Worm (Caenorhabditis elegans) whole organism, L4/young adult: Measurements from ENCODE around the gene cal-8.
A peak's percentile ranks its signal among the peaks of the same experiment; 100 is the strongest.

Experiments used
- W03F9.2 ChIP-seq: fragments of 150-350 bp; optimal IDR thresholded peaks from 2 replicates; lab custom pipeline; 2014; ENCODE audit warnings: missing biosample characterization, missing genetic modification characterization
- dao-5 ChIP-seq: sonication (generic microtip); optimal IDR thresholded peaks from 2 replicates; lab custom pipeline; 2016; ENCODE audit warnings: missing genotype, missing genetic modification characterization, moderate library complexity, missing compliant biosample characterization
- him-1 ChIP-seq: sonication (generic microtip); optimal IDR thresholded peaks from 2 replicates; lab custom pipeline; 2016; ENCODE audit warnings: missing genotype, missing genetic modification reagents, missing genetic modification characterization, missing compliant biosample characterization

Gene cal-8

DNA sequence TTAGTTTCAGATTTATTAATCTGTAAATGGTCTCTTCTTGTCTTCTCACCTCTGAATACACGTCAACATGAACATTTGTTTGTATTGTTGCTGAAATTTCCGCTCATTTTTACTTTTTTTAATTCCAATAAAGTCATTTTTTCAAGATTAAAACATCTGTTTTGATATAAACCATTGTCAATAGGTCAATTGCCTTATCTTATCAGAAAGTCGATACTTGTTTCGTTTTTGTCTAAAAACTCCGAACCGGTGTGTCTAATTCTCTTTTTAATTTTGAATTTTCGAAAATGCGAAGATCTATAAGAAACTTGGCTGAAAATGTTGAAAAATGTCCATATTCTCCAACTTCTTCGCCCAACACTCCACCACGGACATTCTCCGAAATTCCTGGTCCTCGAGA, 21.9 kb upstream of the cal-8 start, which contains the start of gene cyp-44A1:
Gene cyp-44A1 (plus strand): TSS at position 285 of the 400 bp plus-strand sequence.
- TF ChIP-seq him-1 (tag; lab: Kevin White, UChicago) (no peak), W03F9.2 (tag; lab: Kevin White, UChicago) (no peak), dao-5 (tag; lab: Kevin White, UChicago) (no peak)

- TF ChIP-seq dao-5 (tag; lab: Kevin White, UChicago) (no peak), W03F9.2 (tag; lab: Kevin White, UChicago) (no peak), him-1 (tag; lab: Kevin White, UChicago) (no peak)
Measured at ce11 chrII:5500986-5501657, 19.3 kb upstream of the cal-8 start, which contains the start of gene F12A10.8. Gene F12A10.8, minus strand, starts transcription at chrII:5501064.

DNA sequence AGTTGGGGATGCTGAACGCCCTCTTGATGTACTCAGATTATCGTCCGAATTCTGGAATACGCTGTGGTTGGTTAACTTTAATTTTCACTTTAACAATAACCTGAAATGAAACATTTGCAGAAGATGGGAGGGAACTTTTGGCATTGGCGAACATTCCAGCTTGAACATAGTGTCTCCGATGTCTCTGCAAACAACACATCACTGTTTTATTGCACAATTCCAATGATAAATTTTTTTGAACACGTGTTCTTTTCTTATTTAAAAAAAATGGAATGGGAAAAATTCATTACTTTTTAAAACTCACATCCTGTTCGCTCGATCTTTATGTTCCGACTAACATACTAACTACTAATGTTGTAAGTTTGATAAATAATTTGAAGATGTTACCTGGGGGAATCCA, 18.6 kb upstream of the cal-8 start, which contains the start of gene fzy-1:
Gene fzy-1 (plus strand): TSS at position 301 of the 400 bp plus-strand sequence.
- no peak for TF ChIP-seq him-1 (tag; lab: Kevin White, UChicago)
- TF ChIP-seq dao-5 (tag; lab: Kevin White, UChicago) = no peak
- no peak for TF ChIP-seq W03F9.2 (tag; lab: Kevin White, UChicago)

- no peak for TF ChIP-seq W03F9.2 (tag; lab: Kevin White, UChicago)
- no peak for TF ChIP-seq dao-5 (tag; lab: Kevin White, UChicago)
- TF ChIP-seq him-1 (tag; lab: Kevin White, UChicago) = no peak
Measured at ce11 chrII:5498156-5498739, 16.4 kb upstream of the cal-8 start, which contains the start of the genes suex-1 and F12A10.9. Gene suex-1, minus strand, starts transcription at chrII:5498256. Gene F12A10.9, plus strand, starts transcription at chrII:5498689.

DNA sequence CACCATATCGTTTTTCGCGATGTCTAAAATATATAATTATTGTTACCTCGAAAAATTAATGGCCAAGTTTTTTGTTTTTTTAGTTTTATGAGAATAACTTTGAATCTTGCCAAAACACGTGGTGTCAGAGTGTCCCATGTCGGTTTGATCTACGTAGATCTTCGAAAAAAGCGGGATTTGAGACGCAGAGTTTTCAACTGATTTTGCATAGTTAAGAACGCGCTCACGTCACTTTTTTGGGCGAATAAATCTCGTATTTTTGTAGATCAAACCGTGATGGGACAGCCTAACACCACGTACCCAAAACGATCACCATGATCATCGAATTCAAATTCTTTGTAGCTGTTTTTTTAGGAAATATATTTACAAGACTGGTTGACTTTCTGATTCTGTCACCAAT, 15.7 kb upstream of the cal-8 start:
- no peak for TF ChIP-seq dao-5 (tag; lab: Kevin White, UChicago)
- TF ChIP-seq W03F9.2 (tag; lab: Kevin White, UChicago) = no peak
- no peak for TF ChIP-seq him-1 (tag; lab: Kevin White, UChicago)

ce11 chrII:5496375-5496774, 14.5 kb upstream of the cal-8 start, which contains the start of gene F12A10.1:
Gene F12A10.1, plus strand, starts transcription at chrII:5496540.
- TF ChIP-seq him-1 (tag; lab: Kevin White, UChicago) = no peak
- no peak for TF ChIP-seq W03F9.2 (tag; lab: Kevin White, UChicago)
- no peak for TF ChIP-seq dao-5 (tag; lab: Kevin White, UChicago)

ce11 chrII:5494405-5494804, 12.6 kb upstream of the cal-8 start, which contains the start of gene F12A10.6:
Gene F12A10.6, minus strand, starts transcription at chrII:5494505.
- TF ChIP-seq him-1 (tag; lab: Kevin White, UChicago) (no peak), dao-5 (tag; lab: Kevin White, UChicago) (no peak), W03F9.2 (tag; lab: Kevin White, UChicago) (no peak)

ce11 chrII:5487844-5488243, 6.0 kb upstream of the cal-8 start, which contains the start of gene nep-5:
Gene nep-5, plus strand, starts transcription at chrII:5488144.
- TF ChIP-seq dao-5 (tag; lab: Kevin White, UChicago) (no peak), him-1 (tag; lab: Kevin White, UChicago) (no peak), W03F9.2 (tag; lab: Kevin White, UChicago) (no peak)

- TF ChIP-seq dao-5 (tag; lab: Kevin White, UChicago) (no peak), W03F9.2 (tag; lab: Kevin White, UChicago) (no peak), him-1 (tag; lab: Kevin White, UChicago) (no peak)
Measured at ce11 chrII:5478318-5478717, 3.5 kb downstream of the cal-8 start, which contains the start of gene F56D1.1. Gene F56D1.1, plus strand, starts transcription at chrII:5478618.

ce11 chrII:5474946-5475345, 6.9 kb downstream of the cal-8 start, which contains the start of gene ilcr-2:
Gene ilcr-2, plus strand, starts transcription at chrII:5475246.
- TF ChIP-seq W03F9.2 (tag; lab: Kevin White, UChicago) = no peak
- TF ChIP-seq him-1 (tag; lab: Kevin White, UChicago) = no peak
- no peak for TF ChIP-seq dao-5 (tag; lab: Kevin White, UChicago)

DNA sequence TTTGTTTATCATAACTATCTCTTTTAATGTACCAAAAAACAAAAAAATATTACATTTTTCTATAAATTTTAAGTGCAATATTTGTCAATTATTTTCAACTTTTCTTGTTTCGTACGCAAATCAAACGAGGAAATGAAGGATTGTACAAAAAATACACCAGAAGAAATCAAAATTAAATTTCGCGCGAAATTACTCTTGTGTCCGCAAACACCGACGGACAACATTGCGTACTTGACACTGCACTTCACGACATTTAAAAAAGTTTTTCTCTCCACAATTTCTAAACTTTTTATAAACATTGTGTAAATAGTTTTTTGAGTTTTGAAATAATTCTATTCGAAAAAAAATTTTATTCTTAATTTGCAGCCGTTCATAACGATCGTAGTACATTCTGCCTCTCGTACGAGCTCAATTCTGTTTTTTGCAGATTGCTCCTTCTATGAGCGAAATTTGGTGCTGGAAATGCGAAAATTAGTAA, 7.9 kb downstream of the cal-8 start, which contains the start of gene mrps-16:
Gene mrps-16 (plus strand): TSS at position 428 of the 478 bp plus-strand sequence.
- peak; percentile 58 for TF ChIP-seq W03F9.2 (tag; lab: Kevin White, UChicago)
- no peak for TF ChIP-seq dao-5 (tag; lab: Kevin White, UChicago)

DNA sequence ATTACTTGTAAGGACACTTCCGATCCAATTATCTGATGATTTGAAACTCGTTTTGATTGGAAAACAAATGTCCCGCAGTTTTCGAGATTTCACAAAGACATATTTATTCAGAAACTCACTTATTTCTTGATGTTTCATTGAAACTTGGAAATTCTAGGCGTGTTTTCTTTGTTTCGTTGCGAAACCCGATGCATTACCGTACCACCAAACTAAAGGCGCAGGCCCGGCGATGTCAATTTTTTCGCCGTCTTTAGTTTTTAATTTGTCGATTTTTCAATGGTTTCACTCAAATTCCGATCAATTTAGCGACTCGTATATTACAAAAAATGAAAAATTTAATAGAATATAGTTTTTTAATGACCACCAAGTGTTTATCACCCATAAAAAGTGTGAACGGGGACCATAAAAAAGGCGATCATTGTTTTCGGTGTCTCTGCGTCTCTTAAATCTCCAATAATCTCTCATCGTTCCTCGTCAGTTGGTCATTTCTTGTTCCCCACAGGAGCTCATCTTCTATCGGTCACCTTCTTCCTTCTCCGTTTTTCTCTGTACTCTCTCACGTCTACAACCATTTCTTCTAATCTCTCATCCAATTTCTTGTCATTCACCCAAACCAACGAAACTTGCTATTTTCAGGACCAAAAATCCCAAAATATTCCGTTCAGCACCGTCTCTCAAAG, 16.0 kb downstream of the cal-8 start, which contains the start of gene clr-1:
Gene clr-1 (plus strand): TSS at position 630 of the 680 bp plus-strand sequence.
- TF ChIP-seq him-1 (tag; lab: Kevin White, UChicago) = no peak
- TF ChIP-seq dao-5 (tag; lab: Kevin White, UChicago) = no peak
- no peak for TF ChIP-seq W03F9.2 (tag; lab: Kevin White, UChicago)
